Fruit fly (Drosophila melanogaster) whole organism, wandering third instar larva: ENCODE measurements around the gene CG42671.

ENCODE experiments used
- Abd-B ChIP-seq: fragments of >200 bp; optimal IDR thresholded peaks from 2 replicates; lab custom pipeline; 2017; ENCODE audit warnings: missing biosample characterization, missing genetic modification characterization
- CG9705 ChIP-seq: fragments of 200-800 bp; sonication (Bioruptor generic); optimal IDR thresholded peaks from 2 replicates; lab custom pipeline; 2018; ENCODE audit warnings: missing biosample characterization, mild to moderate bottlenecking, missing genetic modification characterization
- CrebA ChIP-seq: fragments of 200-800 bp; sonication (Bioruptor generic); optimal IDR thresholded peaks from 2 replicates; lab custom pipeline; 2016; ENCODE audit warnings: missing biosample characterization, mild to moderate bottlenecking, missing genetic modification characterization, borderline replicate concordance
- Dfd ChIP-seq: fragments of >200 bp; optimal IDR thresholded peaks from 2 replicates; lab custom pipeline; 2017; ENCODE audit warnings: missing biosample characterization, missing genetic modification characterization
- Dif ChIP-seq: fragments of 200-275, 200-300 bp; sonication (Bioruptor generic); optimal IDR thresholded peaks from 2 replicates; lab custom pipeline; 2018; ENCODE audit warnings: missing biosample characterization, missing genetic modification characterization; ENCODE audit not compliant: partially characterized antibody
- GATAd ChIP-seq: sonication (Bioruptor generic); optimal IDR thresholded peaks from 2 replicates; lab custom pipeline; 2016; ENCODE audit warnings: missing biosample characterization, missing genetic modification characterization
- HLH106 ChIP-seq: fragments of 200-800 bp; optimal IDR thresholded peaks from 3 replicates; lab custom pipeline; 2019; ENCODE audit warnings: missing biosample characterization, mild to moderate bottlenecking, missing genetic modification characterization, moderate library complexity
- Hnf4 ChIP-seq: fragments of 200-800 bp; sonication (Bioruptor generic); optimal IDR thresholded peaks from 2 replicates; lab custom pipeline; 2016; ENCODE audit warnings: missing biosample characterization, mild to moderate bottlenecking, missing genetic modification characterization
- Hr83 ChIP-seq: fragments of 200-300 bp; sonication (Bioruptor generic); optimal IDR thresholded peaks from 2 replicates; lab custom pipeline; 2016; ENCODE audit warnings: missing biosample characterization, mild to moderate bottlenecking, missing genetic modification characterization, moderate library complexity; ENCODE audit not compliant: poor library complexity, severe bottlenecking
- Jra ChIP-seq: sonication (Bioruptor generic); optimal IDR thresholded peaks from 2 replicates; lab custom pipeline; 2016; ENCODE audit warnings: missing biosample characterization, missing genetic modification characterization
- Mio ChIP-seq: sonication (Bioruptor generic); optimal IDR thresholded peaks from 2 replicates; lab custom pipeline; 2016; ENCODE audit warnings: missing biosample characterization, missing genetic modification characterization
- OdsH ChIP-seq: fragments of 200-800 bp; sonication (Bioruptor generic); optimal IDR thresholded peaks from 2 replicates; lab custom pipeline; 2016; ENCODE audit warnings: missing biosample characterization, mild to moderate bottlenecking, missing genetic modification characterization
- Rel ChIP-seq, 2 experiments: fragments of 200-800 bp; sonication (Bioruptor generic) in 1 of 2; optimal IDR thresholded peaks; 2 replicates in 1 of 2; 3 replicates in 1 of 2; lab custom pipeline; 2016 to 2019; ENCODE audit warnings: mild to moderate bottlenecking in 2 of 2, missing biosample characterization in 2 of 2, missing genetic modification characterization in 2 of 2, moderate library complexity in 1 of 2
- Sp1 ChIP-seq: fragments of 200-800 bp; sonication (Bioruptor generic); optimal IDR thresholded peaks from 3 replicates; lab custom pipeline; 2019; ENCODE audit warnings: missing biosample characterization, mild to moderate bottlenecking, missing genetic modification characterization, moderate library complexity
- Vsx2 ChIP-seq: fragments of 200-300, 225-300 bp; sonication (Bioruptor generic); optimal IDR thresholded peaks from 2 replicates; lab custom pipeline; 2018; ENCODE audit warnings: missing biosample characterization, missing genetic modification characterization; ENCODE audit not compliant: partially characterized antibody
- br ChIP-seq: fragments of 200-800 bp; sonication (Bioruptor generic); optimal IDR thresholded peaks from 2 replicates; lab custom pipeline; 2016; ENCODE audit warnings: missing biosample characterization, missing genetic modification characterization
- brk ChIP-seq: fragments of 200-800 bp; sonication (Bioruptor generic); optimal IDR thresholded peaks from 2 replicates; lab custom pipeline; 2016; ENCODE audit warnings: missing biosample characterization, mild to moderate bottlenecking, missing genetic modification characterization
- dl ChIP-seq, 2 experiments: fragments of 175-275, 200-275 bp in 1 of 2; fragments of 200-275 bp in 1 of 2; sonication (Bioruptor generic); optimal IDR thresholded peaks; lab custom pipeline; 2018; ENCODE audit warnings: mild to moderate bottlenecking in 2 of 2, missing biosample characterization in 2 of 2, missing genetic modification characterization in 2 of 2, moderate library complexity in 2 of 2; ENCODE audit not compliant: partially characterized antibody in 2 of 2, insufficient read depth in 1 of 2
- dmrt93B ChIP-seq: fragments of 200-800 bp; sonication (Bioruptor generic); optimal IDR thresholded peaks from 2 replicates; lab custom pipeline; 2018; ENCODE audit warnings: missing biosample characterization, mild to moderate bottlenecking, missing genetic modification characterization
- dsf ChIP-seq: sonication (Bioruptor generic); optimal IDR thresholded peaks from 2 replicates; lab custom pipeline; 2016; ENCODE audit warnings: missing biosample characterization, missing genetic modification characterization, borderline replicate concordance
- ey ChIP-seq: fragments of 200-800 bp; sonication (Bioruptor generic); optimal IDR thresholded peaks from 2 replicates; lab custom pipeline; 2016; ENCODE audit warnings: missing biosample characterization, missing genetic modification characterization
- foxo ChIP-seq, 2 experiments: fragments of 200-800 bp; sonication (Bioruptor generic); optimal IDR thresholded peaks; 2 replicates in 1 of 2; 3 replicates in 1 of 2; lab custom pipeline; 2016 to 2017; ENCODE audit warnings: missing biosample characterization in 2 of 2, missing genetic modification characterization in 2 of 2
- fru ChIP-seq: fragments of 200-800 bp; sonication (Bioruptor generic); optimal IDR thresholded peaks from 3 replicates; lab custom pipeline; 2016; ENCODE audit warnings: missing biosample characterization, mild to moderate bottlenecking, missing genetic modification characterization
- h ChIP-seq: fragments of 200-800 bp; sonication (Bioruptor generic); optimal IDR thresholded peaks from 3 replicates; lab custom pipeline; 2016; ENCODE audit warnings: missing biosample characterization, mild to moderate bottlenecking, missing genetic modification characterization
- jim ChIP-seq: fragments of 175-275, 200-325 bp; sonication (Bioruptor generic); optimal IDR thresholded peaks from 2 replicates; lab custom pipeline; 2016; ENCODE audit warnings: missing biosample characterization, mild to moderate bottlenecking, missing genetic modification characterization
- lola ChIP-seq: fragments of >200 bp; optimal IDR thresholded peaks from 2 replicates; lab custom pipeline; 2017; ENCODE audit warnings: missing biosample characterization, missing genetic modification characterization
- psq ChIP-seq: fragments of 200-800 bp; sonication (Bioruptor generic); optimal IDR thresholded peaks from 3 replicates; lab custom pipeline; 2017; ENCODE audit warnings: missing biosample characterization, mild to moderate bottlenecking, missing genetic modification characterization, moderate library complexity
- rgr ChIP-seq: fragments of 200-800 bp; sonication (Bioruptor generic); optimal IDR thresholded peaks from 3 replicates; lab custom pipeline; 2016; ENCODE audit warnings: missing biosample characterization, mild to moderate bottlenecking, missing genetic modification characterization
- sage ChIP-seq: fragments of 200-800 bp; sonication (Bioruptor generic); optimal IDR thresholded peaks from 2 replicates; lab custom pipeline; 2016; ENCODE audit warnings: missing biosample characterization, mild to moderate bottlenecking, missing genetic modification characterization
- sv ChIP-seq: fragments of 200-800 bp; sonication (Bioruptor generic); optimal IDR thresholded peaks from 3 replicates; lab custom pipeline; 2016; ENCODE audit warnings: missing biosample characterization, missing genetic modification characterization
- usp ChIP-seq: fragments of >200 bp; optimal IDR thresholded peaks from 2 replicates; lab custom pipeline; 2017; ENCODE audit warnings: missing biosample characterization, missing genetic modification characterization
- woc ChIP-seq: sonication (Bioruptor generic); optimal IDR thresholded peaks from 2 replicates; lab custom pipeline; 2016; ENCODE audit warnings: missing biosample characterization, mild to moderate bottlenecking, missing genetic modification characterization

CG42671 gene

DNA sequence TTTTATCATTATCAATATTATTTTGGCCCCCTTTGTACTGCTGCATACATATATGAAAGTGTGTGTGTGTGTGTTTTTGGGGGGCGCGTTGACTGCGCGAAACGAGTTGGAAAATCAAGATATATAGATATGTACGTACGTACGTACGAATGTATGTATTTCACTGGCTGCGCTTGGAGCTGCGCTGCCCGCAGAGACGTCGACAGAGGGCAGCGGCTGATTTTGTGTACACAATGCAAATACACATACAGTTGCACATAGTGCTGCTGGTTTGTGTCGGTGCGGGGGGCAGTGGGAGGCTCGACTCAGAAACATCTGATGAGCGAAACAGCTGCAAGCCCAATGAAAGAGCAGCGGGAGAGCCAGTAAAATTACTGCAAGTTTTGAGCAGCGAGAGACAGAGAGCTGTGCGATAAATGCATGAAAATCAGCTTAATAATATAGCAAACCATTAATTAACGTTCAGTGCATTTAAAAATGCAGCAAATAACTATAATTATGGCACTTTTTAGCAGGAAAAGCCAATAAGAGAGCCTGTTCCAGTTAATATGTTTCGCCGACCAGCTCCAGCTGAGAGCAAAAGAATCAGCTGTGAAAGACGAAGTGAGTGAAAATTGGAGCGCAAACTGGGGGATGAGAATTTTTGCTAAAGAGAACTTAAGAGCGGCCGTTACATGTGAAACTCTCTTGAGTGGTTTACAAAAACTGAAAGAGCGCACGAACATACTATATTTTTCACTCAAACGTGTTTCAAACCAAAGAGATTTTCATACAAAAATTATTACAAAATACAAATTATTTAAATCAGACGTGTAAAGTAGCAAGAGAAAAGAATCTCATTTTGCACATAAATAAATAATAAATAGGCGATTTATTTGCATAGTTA lies 33.3 kb downstream of the CG42671 start:
- TF ChIP-seq rgr (GFP tag; lab: Kevin White, UChicago) (peak; percentile 65), Vsx2 (GFP tag; lab: Kevin White, UChicago) (no peak), OdsH (GFP tag; lab: Kevin White, UChicago) (peak; percentile 38), CG9705 (no peak), Dfd (no peak), h (GFP tag; lab: Kevin White, UChicago) (peak; percentile 68), Dif (peak; percentile 72), foxo (GFP tag; optimal IDR thresholded peaks at IDR 0.05; lab: Kevin White, UChicago) (peak in 1 of 2 experiments; percentile 39), brk (GFP tag; lab: Kevin White, UChicago) (peak; percentile 38), sage (GFP tag; lab: Kevin White, UChicago) (peak; percentile 47), Abd-B (GFP tag; lab: Kevin White, UChicago) (no peak), GATAd (GFP tag; lab: Kevin White, UChicago) (no peak), jim (GFP tag; lab: Kevin White, UChicago) (no peak), HLH106 (tag; lab: Kevin White, UChicago) (peak; percentile 21), Hr83 (GFP tag; lab: Kevin White, UChicago) (peak; percentile 90), CrebA (GFP tag; lab: Kevin White, UChicago) (peak; percentile 66), lola (GFP tag; lab: Kevin White, UChicago) (no peak), br (peak; percentile 59), fru (GFP tag; lab: Kevin White, UChicago) (peak; percentile 93), ey (GFP tag; lab: Kevin White, UChicago) (no peak), Rel (GFP tag; optimal IDR thresholded peaks at IDR 0.05; lab: Kevin White, UChicago) (no peak), Rel (tag; optimal IDR thresholded peaks at IDR 0.05; lab: Kevin White, UChicago) (peak; percentile 53), dl (GFP tag; optimal IDR thresholded peaks at IDR 0.05; lab: Kevin White, UChicago; ENCODE audit: insufficient read depth in 1 of 2, partially characterized antibody in 2 of 2) (peak in 1 of 2 experiments; percentile 34), Jra (GFP tag; lab: Kevin White, UChicago) (peak; percentile 26), psq (GFP tag; lab: Kevin White, UChicago) (peak; percentile 52), Sp1 (GFP tag; lab: Kevin White, UChicago) (peak; percentile 46), Hnf4 (GFP tag; lab: Kevin White, UChicago) (peak; percentile 56)

DNA sequence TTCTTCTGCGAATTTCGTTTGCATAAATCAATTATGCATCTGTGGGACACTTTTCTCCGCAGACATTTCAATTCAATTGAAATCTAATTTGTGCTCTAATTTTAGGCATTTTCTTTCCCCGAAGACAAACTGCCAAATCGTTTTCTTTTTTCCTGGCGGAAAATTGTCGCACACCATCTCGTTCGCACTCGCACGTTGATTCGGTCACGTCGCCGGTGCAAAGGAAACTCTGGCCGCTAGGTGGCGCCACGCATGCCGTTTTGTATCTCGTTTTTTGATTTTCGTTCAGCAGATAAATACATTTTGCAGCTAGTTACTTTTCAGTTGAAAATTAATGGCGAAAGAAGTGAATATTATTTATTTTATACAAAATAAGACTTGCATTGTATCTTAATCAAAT lies 34.0 kb downstream of the CG42671 start:
- no peak for TF ChIP-seq dl (GFP tag; optimal IDR thresholded peaks at IDR 0.05; lab: Kevin White, UChicago; ENCODE audit: insufficient read depth in 1 of 2, partially characterized antibody in 2 of 2)
- no peak for TF ChIP-seq OdsH (GFP tag; lab: Kevin White, UChicago)
- TF ChIP-seq dsf (GFP tag; lab: Kevin White, UChicago) = no peak
- no peak for TF ChIP-seq dmrt93B (GFP tag; lab: Kevin White, UChicago)
- no peak for TF ChIP-seq lola (GFP tag; lab: Kevin White, UChicago)
- TF ChIP-seq fru (GFP tag; lab: Kevin White, UChicago) = no peak
- TF ChIP-seq Hnf4 (GFP tag; lab: Kevin White, UChicago) = no peak
- TF ChIP-seq Rel (GFP tag; optimal IDR thresholded peaks at IDR 0.05; lab: Kevin White, UChicago) = no peak
- TF ChIP-seq Rel (tag; optimal IDR thresholded peaks at IDR 0.05; lab: Kevin White, UChicago) = no peak
- TF ChIP-seq psq (GFP tag; lab: Kevin White, UChicago) = no peak
- TF ChIP-seq Mio (GFP tag; lab: Kevin White, UChicago) = no peak
- TF ChIP-seq CrebA (GFP tag; lab: Kevin White, UChicago) = no peak
- TF ChIP-seq usp (GFP tag; lab: Kevin White, UChicago) = no peak
- no peak for TF ChIP-seq Hr83 (GFP tag; lab: Kevin White, UChicago)
- TF ChIP-seq sv = no peak
- no peak for TF ChIP-seq woc (GFP tag; lab: Kevin White, UChicago)
